Fruit fly (Drosophila melanogaster): ENCODE data around the gene CG7183.

DNA sequence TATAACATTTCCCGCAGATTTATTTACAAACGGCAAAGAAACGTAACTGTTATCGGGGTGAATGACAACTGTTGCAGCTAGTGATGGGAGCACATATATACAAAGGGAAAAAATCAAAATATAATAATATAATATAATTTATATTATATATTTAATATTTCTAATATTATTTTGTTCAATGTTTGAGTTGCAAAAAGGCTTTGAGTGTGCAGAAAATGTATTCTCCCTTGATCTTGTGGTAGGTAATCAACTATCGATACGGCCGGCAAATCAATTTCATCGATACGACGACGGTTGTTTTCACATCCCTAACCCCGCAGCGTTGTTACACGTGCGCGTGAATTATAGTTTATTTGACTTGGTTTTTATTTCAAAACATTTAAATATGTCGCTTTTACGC is 2.9 kb upstream of the CG7183 start, which contains the start of the genes mTerf5 and Non3:
- TF ChIP-seq cic (GFP tag; optimal IDR thresholded peaks at IDR 0.05) (peak; percentile 6), CG33017 (tag; optimal IDR thresholded peaks at IDR 0.05) (peak; percentile 57), CG12768 (GFP tag; optimal IDR thresholded peaks at IDR 0.05) (peak; percentile 61), kay (GFP tag; ENCODE audit: borderline replicate concordance) (no peak), Crg-1 (GFP tag; optimal IDR thresholded peaks at IDR 0.05) (peak; percentile 32), pad (GFP tag; optimal IDR thresholded peaks at IDR 0.05) (peak; percentile 46)

All from whole organism, adult.